Fruit fly (Drosophila melanogaster) Kc167 (cell line): ENCODE results near the gene Rsf1.

Source experiments
- Myc ChIP-seq: fragments of >200 bp; optimal IDR thresholded peaks from 2 replicates; lab custom pipeline; 2017; ENCODE audit warnings: missing external identifiers
- Sin3A ChIP-seq: fragments of >200 bp; optimal IDR thresholded peaks from 2 replicates; lab custom pipeline; 2018; ENCODE audit warnings: missing external identifiers
- h ChIP-seq: fragments of >200 bp; optimal IDR thresholded peaks from 3 replicates; lab custom pipeline; 2018; ENCODE audit warnings: missing external identifiers
- psq ChIP-seq: fragments of >200 bp; optimal IDR thresholded peaks from 2 replicates; lab custom pipeline; 2017; ENCODE audit warnings: missing external identifiers
- ttk ChIP-seq: sonication (Bioruptor generic); optimal IDR thresholded peaks from 2 replicates; lab custom pipeline; 2017; ENCODE audit warnings: missing external identifiers

DNA sequence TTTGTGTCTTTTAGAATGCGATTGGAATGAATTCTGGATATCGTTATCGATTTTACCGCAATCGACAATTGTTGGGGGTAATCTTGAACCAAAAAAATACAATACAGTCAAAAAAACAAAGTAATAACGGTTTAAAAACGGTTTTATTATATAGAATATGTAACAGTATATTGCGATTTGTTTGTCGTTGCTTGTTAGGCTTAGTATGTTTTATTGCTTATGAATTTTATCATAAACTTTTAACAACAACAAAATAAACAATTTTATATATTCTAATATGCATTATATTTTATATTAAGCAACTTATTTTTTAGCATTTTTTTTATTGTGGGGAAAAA is 36.4 kb upstream of the Rsf1 start, which contains the start of gene CYLD:
- TF ChIP-seq psq (lab: Kevin White, UChicago) (no peak), Sin3A (no peak), h (lab: Kevin White, UChicago) (no peak), Myc (lab: Kevin White, UChicago) (no peak), ttk (lab: Kevin White, UChicago) (no peak)
